Worm (Caenorhabditis elegans): ENCODE results near the gene C26B9.3.

- TF ChIP-seq him-1 (tag; optimal IDR thresholded peaks at IDR 0.05) (no peak), dao-5 (tag; optimal IDR thresholded peaks at IDR 0.05) (peak; percentile 17)
These were observed 16.1 kb downstream of the C26B9.3 start, which contains the start of gene pfn-2 for ce11 chrX:5354022-5354876.
